Fruit fly (Drosophila melanogaster) whole organism, embryonic: ENCODE data around the gene Rcd2.
A peak's percentile ranks its signal among the peaks of the same experiment; 100 is the strongest.

ENCODE experiments used
- Aef1 ChIP-seq: fragments of 200-800 bp; sonication (Bioruptor generic); IDR thresholded peaks from 3 replicates; pipeline ENCODE4 v1.3.6; 2022; ENCODE audit warnings: missing biosample characterization, missing genetic modification characterization
- B-H2 ChIP-seq: fragments of 200-800 bp; sonication (Bioruptor generic); optimal IDR thresholded peaks from 2 replicates; lab custom pipeline; 2018; ENCODE audit warnings: missing biosample characterization, mild to moderate bottlenecking, missing genetic modification characterization
- BEAF-32 ChIP-seq: fragments of 200-800 bp; sonication (Bioruptor generic); optimal IDR thresholded peaks from 3 replicates; lab custom pipeline; 2017; ENCODE audit warnings: missing biosample characterization, missing genetic modification characterization, mild to moderate bottlenecking, moderate library complexity, missing genetic modification reagents
- Bgb ChIP-seq: fragments of 200-800 bp; sonication (Bioruptor generic); IDR thresholded peaks from 2 replicates; pipeline ENCODE4 v1.3.6; 2022; ENCODE audit warnings: missing biosample characterization, missing genetic modification characterization; ENCODE audit not compliant: partially characterized antibody
- CG10366 ChIP-seq: fragments of 200-800 bp; sonication (Bioruptor generic); IDR thresholded peaks from 2 replicates; pipeline ENCODE4 v1.3.6; 2022; ENCODE audit warnings: missing biosample characterization, missing genetic modification characterization
- CG10565 ChIP-seq: fragments of 200-800 bp; sonication (Bioruptor generic); optimal IDR thresholded peaks from 3 replicates; lab custom pipeline; 2016; ENCODE audit warnings: missing biosample characterization, mild to moderate bottlenecking, missing genetic modification characterization
- CG11695 ChIP-seq: fragments of 200-800 bp; sonication (Bioruptor generic); IDR thresholded peaks from 3 replicates; pipeline ENCODE4 v1.3.6; 2022; ENCODE audit warnings: missing biosample characterization, missing genetic modification characterization
- CG12155 ChIP-seq: fragments of 200-800 bp; sonication (Bioruptor generic); optimal IDR thresholded peaks from 3 replicates; lab custom pipeline; 2016; ENCODE audit warnings: missing biosample characterization, missing genetic modification characterization
- CG13894 ChIP-seq: fragments of 200-800 bp; sonication (Bioruptor generic); optimal IDR thresholded peaks from 3 replicates; lab custom pipeline; 2018; ENCODE audit warnings: missing biosample characterization, mild to moderate bottlenecking, missing genetic modification characterization, moderate library complexity
- CG14050 ChIP-seq: fragments of 200-800 bp; sonication (Bioruptor generic); IDR thresholded peaks from 3 replicates; pipeline ENCODE4 v1.3.6; 2022; ENCODE audit warnings: missing biosample characterization, missing genetic modification characterization
- CG15269 ChIP-seq: fragments of 200-800 bp; sonication (Bioruptor generic); optimal IDR thresholded peaks from 2 replicates; lab custom pipeline; 2018; ENCODE audit warnings: missing biosample characterization, mild to moderate bottlenecking, missing genetic modification characterization, moderate library complexity
- CG1602 ChIP-seq: fragments of 200-800 bp; sonication (Bioruptor generic); optimal IDR thresholded peaks from 3 replicates; lab custom pipeline; 2016; ENCODE audit warnings: missing biosample characterization, missing genetic modification characterization
- CG16813 ChIP-seq: fragments of 200-800 bp; sonication (Bioruptor generic); IDR thresholded peaks from 3 replicates; pipeline ENCODE4 v1.3.6; 2022; ENCODE audit warnings: missing biosample characterization, missing genetic modification characterization; ENCODE audit not compliant: partially characterized antibody
- CG16863 ChIP-seq: fragments of 200-800 bp; sonication (Bioruptor generic); optimal IDR thresholded peaks from 3 replicates; lab custom pipeline; 2016; ENCODE audit warnings: missing biosample characterization, missing genetic modification characterization
- CG17829 ChIP-seq: fragments of 200-800 bp; optimal IDR thresholded peaks from 2 replicates; lab custom pipeline; 2019; ENCODE audit warnings: missing biosample characterization, mild to moderate bottlenecking, missing genetic modification characterization, moderate library complexity
- CG2120 ChIP-seq: fragments of 200-800 bp; sonication (Bioruptor generic); optimal IDR thresholded peaks from 3 replicates; lab custom pipeline; 2016; ENCODE audit warnings: missing biosample characterization, missing genetic modification characterization
- CG30403 ChIP-seq: fragments of 200-800 bp; sonication (Bioruptor generic); optimal IDR thresholded peaks from 3 replicates; lab custom pipeline; 2016; ENCODE audit warnings: missing biosample characterization, missing genetic modification characterization
- CG31441 ChIP-seq: fragments of 200-800 bp; sonication (Bioruptor generic); IDR thresholded peaks from 2 replicates; pipeline ENCODE4 v1.3.6; 2022; ENCODE audit warnings: missing biosample characterization, missing genetic modification characterization
- CG6813 ChIP-seq: fragments of 200-800 bp; sonication (Bioruptor generic); optimal IDR thresholded peaks from 2 replicates; lab custom pipeline; 2017; ENCODE audit warnings: missing biosample characterization, missing genetic modification characterization, mild to moderate bottlenecking, moderate library complexity, missing genetic modification reagents
- CG7745 ChIP-seq: fragments of 200-800 bp; sonication (Bioruptor generic); optimal IDR thresholded peaks from 2 replicates; lab custom pipeline; 2018; ENCODE audit warnings: missing biosample characterization, mild to moderate bottlenecking, missing genetic modification characterization, moderate library complexity
- CG8089 ChIP-seq: fragments of 200-800 bp; sonication (Bioruptor generic); optimal IDR thresholded peaks from 3 replicates; lab custom pipeline; 2016; ENCODE audit warnings: missing biosample characterization, missing genetic modification characterization
- CG9437 ChIP-seq: fragments of 200-800 bp; sonication (Bioruptor generic); optimal IDR thresholded peaks from 2 replicates; lab custom pipeline; 2018; ENCODE audit warnings: missing biosample characterization, mild to moderate bottlenecking, missing genetic modification characterization
- CG9797 ChIP-seq: fragments of 200-800 bp; sonication (Bioruptor generic); optimal IDR thresholded peaks from 3 replicates; lab custom pipeline; 2018; ENCODE audit warnings: missing biosample characterization, mild to moderate bottlenecking, missing genetic modification characterization
- CrebB ChIP-seq: fragments of 200-800 bp; sonication (Bioruptor generic); optimal IDR thresholded peaks from 3 replicates; lab custom pipeline; 2018; ENCODE audit warnings: missing biosample characterization, mild to moderate bottlenecking, missing genetic modification characterization
- D ChIP-seq, 2 experiments: fragments of 200-800 bp in 1 of 2; fragments of >200 bp in 1 of 2; sonication (Bioruptor generic) in 1 of 2; optimal IDR thresholded peaks; 2 replicates in 1 of 2; 3 replicates in 1 of 2; lab custom pipeline; 2017; ENCODE audit warnings: mild to moderate bottlenecking in 1 of 2, missing biosample characterization in 1 of 2, missing genetic modification characterization in 1 of 2, missing genetic modification reagents in 1 of 2
- Dip2 ChIP-seq: fragments of 200-800 bp; sonication (Bioruptor generic); IDR thresholded peaks from 2 replicates; pipeline ENCODE4 v1.3.6; 2022; ENCODE audit warnings: missing biosample characterization, missing genetic modification characterization
- Dp ChIP-seq: fragments of 200-800 bp; sonication (Bioruptor generic); optimal IDR thresholded peaks from 2 replicates; lab custom pipeline; 2018; ENCODE audit warnings: missing biosample characterization, mild to moderate bottlenecking, missing genetic modification characterization, moderate library complexity
- Eip74EF ChIP-seq, 2 experiments: fragments of 200-800 bp in 1 of 2; fragments of >200 bp in 1 of 2; sonication (Bioruptor generic) in 1 of 2; optimal IDR thresholded peaks; 2 replicates each; lab custom pipeline; 2017 to 2019; ENCODE audit warnings: missing biosample characterization in 2 of 2, missing genetic modification characterization in 2 of 2, mild to moderate bottlenecking in 1 of 2, moderate library complexity in 1 of 2
- Gsc ChIP-seq: fragments of 200-800 bp; sonication (Bioruptor generic); IDR thresholded peaks from 2 replicates; pipeline ENCODE4 v1.3.6; 2022; ENCODE audit warnings: missing biosample characterization, missing genetic modification characterization
- Gug ChIP-seq: fragments of 200-800 bp; sonication (Bioruptor generic); IDR thresholded peaks from 4 replicates; pipeline ENCODE4 v1.3.6; 2022; ENCODE audit warnings: missing biosample characterization, missing genetic modification characterization
- Hand ChIP-seq: fragments of 200-800 bp; sonication (Bioruptor generic); optimal IDR thresholded peaks from 2 replicates; lab custom pipeline; 2017; ENCODE audit warnings: mild to moderate bottlenecking, missing biosample characterization, missing genetic modification reagents, missing genetic modification characterization
- Hr3 ChIP-seq: fragments of 200-800 bp; sonication (Bioruptor generic); optimal IDR thresholded peaks from 3 replicates; lab custom pipeline; 2016; ENCODE audit warnings: missing biosample characterization, missing genetic modification characterization
- Hsf ChIP-seq: fragments of 200-800 bp; sonication (Bioruptor generic); optimal IDR thresholded peaks from 3 replicates; lab custom pipeline; 2016; ENCODE audit warnings: missing biosample characterization, missing genetic modification characterization
- MBD-R2 ChIP-seq: fragments of 200-800 bp; sonication (Bioruptor generic); IDR thresholded peaks from 2 replicates; pipeline ENCODE4 v1.3.6; 2022; ENCODE audit warnings: missing biosample characterization, missing genetic modification characterization
- NC2α ChIP-seq: fragments of 200-800 bp; sonication (Bioruptor generic); optimal IDR thresholded peaks from 2 replicates; lab custom pipeline; 2016; ENCODE audit warnings: missing biosample characterization, missing genetic modification characterization
- Ssrp ChIP-seq: fragments of 200-800 bp; sonication (Bioruptor generic); optimal IDR thresholded peaks from 2 replicates; lab custom pipeline; 2018; ENCODE audit warnings: missing biosample characterization, mild to moderate bottlenecking, missing genetic modification characterization, moderate library complexity
- Xrp1 ChIP-seq: fragments of 200-800 bp; sonication (Bioruptor generic); IDR thresholded peaks from 2 replicates; pipeline ENCODE4 v1.3.6; 2022; ENCODE audit warnings: missing biosample characterization, missing genetic modification characterization
- al ChIP-seq: fragments of 200-800 bp; sonication (Bioruptor generic); IDR thresholded peaks from 2 replicates; pipeline ENCODE4 v1.3.6; 2022; ENCODE audit warnings: missing biosample characterization, missing genetic modification characterization
- en ChIP-seq: fragments of 200-800 bp; sonication (Bioruptor generic); optimal IDR thresholded peaks from 2 replicates; lab custom pipeline; 2016; ENCODE audit warnings: missing biosample characterization, missing genetic modification characterization
- her ChIP-seq: fragments of 200-800 bp; sonication (Bioruptor generic); optimal IDR thresholded peaks from 2 replicates; lab custom pipeline; 2016; ENCODE audit warnings: missing biosample characterization, missing genetic modification characterization
- klu ChIP-seq: fragments of 200-800 bp; sonication (Bioruptor generic); IDR thresholded peaks from 2 replicates; pipeline ENCODE4 v1.3.6; 2022; ENCODE audit warnings: missing biosample characterization, missing genetic modification characterization
- nerfin-2 ChIP-seq: fragments of 200-800 bp; sonication (Bioruptor generic); IDR thresholded peaks from 2 replicates; pipeline ENCODE4 v1.3.6; 2022; ENCODE audit warnings: missing biosample characterization, missing genetic modification characterization; ENCODE audit not compliant: partially characterized antibody
- pita ChIP-seq: fragments of 200-800 bp; sonication (Bioruptor generic); optimal IDR thresholded peaks from 2 replicates; lab custom pipeline; 2017; ENCODE audit warnings: missing biosample characterization, mild to moderate bottlenecking, missing genetic modification characterization
- sisA ChIP-seq: fragments of 200-800 bp; sonication (Bioruptor generic); IDR thresholded peaks from 2 replicates; pipeline ENCODE4 v1.3.6; 2022; ENCODE audit warnings: missing biosample characterization, missing genetic modification characterization
- so ChIP-seq: fragments of 200-800 bp; sonication (Bioruptor generic); IDR thresholded peaks from 3 replicates; pipeline ENCODE4 v1.3.6; 2022; ENCODE audit warnings: missing biosample characterization, missing genetic modification characterization
- sqz ChIP-seq: fragments of 200-800 bp; sonication (Bioruptor generic); optimal IDR thresholded peaks from 3 replicates; lab custom pipeline; 2018; ENCODE audit warnings: missing biosample characterization, mild to moderate bottlenecking, missing genetic modification characterization
- toy ChIP-seq: fragments of 200-800 bp; sonication (Bioruptor generic); IDR thresholded peaks from 2 replicates; pipeline ENCODE4 v1.3.6; 2022; ENCODE audit warnings: missing biosample characterization, missing genetic modification characterization
- trh ChIP-seq: fragments of 200-800 bp; sonication (Bioruptor generic); optimal IDR thresholded peaks from 2 replicates; lab custom pipeline; 2016; ENCODE audit warnings: missing biosample characterization, missing genetic modification characterization
- ttk ChIP-seq: fragments of 200-800 bp; sonication (Bioruptor generic); IDR thresholded peaks from 2 replicates; pipeline ENCODE4 v2.1.2; 2022; ENCODE audit warnings: missing biosample characterization, missing genetic modification characterization
- wor ChIP-seq: fragments of 200-800 bp; sonication (Bioruptor generic); IDR thresholded peaks from 2 replicates; pipeline ENCODE4 v1.3.6; 2022; ENCODE audit warnings: missing biosample characterization, missing genetic modification characterization

The Rcd2 gene

dm6 chr3L:20516519-20517178 is 23.6 kb downstream of the Rcd2 start (continued):
- TF ChIP-seq CG16813 (GFP tag; lab: Robert Waterston, UW) (no peak), en (GFP tag; lab: Kevin White, UChicago) (no peak), Ssrp (tag; lab: Kevin White, UChicago) (peak; percentile 51), so (GFP tag; lab: Robert Waterston, UW) (0 out of 3 replicates have a peak, but pooled peaks have one; percentile 6), CG7745 (peak; percentile 53), ttk (GFP tag; lab: Robert Waterston, UW) (peak; percentile 45; the same call in 1 of the 2 replicates), al (no peak), CG12155 (GFP tag; lab: Kevin White, UChicago) (peak; percentile 39), her (peak; percentile 92), CG1602 (peak; percentile 40), CG15269 (tag; lab: Kevin White, UChicago) (peak; percentile 68), Eip74EF (GFP tag; optimal IDR thresholded peaks at IDR 0.05; lab: Kevin White, UChicago) (no peak), CG14050 (GFP tag; lab: Robert Waterston, UW) (0 out of 3 replicates have a peak, but pooled peaks have one; percentile 20), CG8089 (GFP tag; lab: Kevin White, UChicago) (no peak), nerfin-2 (GFP tag; lab: Robert Waterston, UW) (no peak), D (optimal IDR thresholded peaks at IDR 0.05; lab: Kevin White, UChicago) (no peak), D (GFP tag; optimal IDR thresholded peaks at IDR 0.05; lab: Kevin White, UChicago) (no peak), CG16863 (GFP tag; lab: Kevin White, UChicago) (no peak), trh (GFP tag; lab: Kevin White, UChicago) (no peak), wor (GFP tag; lab: Robert Waterston, UW) (no peak), klu (GFP tag; lab: Robert Waterston, UW) (no peak), toy (GFP tag; lab: Robert Waterston, UW) (no peak), CG10366 (peak; percentile 33), CG13894 (tag; lab: Kevin White, UChicago) (no peak), pita (no peak), CG9797 (GFP tag; lab: Kevin White, UChicago) (no peak), CG10565 (GFP tag; lab: Kevin White, UChicago) (no peak), CG17829 (tag; lab: Kevin White, UChicago) (peak; percentile 65), CG6813 (GFP tag; lab: Kevin White, UChicago) (no peak), Hr3 (no peak), CG31441 (GFP tag; lab: Robert Waterston, UW) (peak; percentile 74), sisA (GFP tag; lab: Robert Waterston, UW) (peak; percentile 38; the same call in 1 of the 2 replicates), CG2120 (GFP tag; lab: Kevin White, UChicago) (peak; percentile 19), sqz (GFP tag; lab: Kevin White, UChicago) (no peak), Aef1 (no peak), CG9437 (GFP tag; lab: Kevin White, UChicago) (peak; percentile 53), Hsf (GFP tag; lab: Kevin White, UChicago) (no peak), CrebB (tag; lab: Kevin White, UChicago) (peak; percentile 36), Xrp1 (GFP tag; lab: Robert Waterston, UW) (peak; percentile 74), CG30403 (peak; percentile 47), BEAF-32 (GFP tag; lab: Kevin White, UChicago) (no peak), Dp (no peak), Gsc (GFP tag; lab: Robert Waterston, UW) (no peak), Dip2 (GFP tag; lab: Robert Waterston, UW) (no peak), Hand (GFP tag; lab: Kevin White, UChicago) (peak; percentile 44), MBD-R2 (GFP tag; lab: Robert Waterston, UW) (no peak), Gug (GFP tag; lab: Robert Waterston, UW) (no peak), NC2α (no peak), B-H2 (GFP tag; lab: Kevin White, UChicago) (no peak), CG11695 (no peak), Bgb (peak; percentile 68)
